Fruit fly (Drosophila melanogaster): ENCODE results near the gene CG34286.

dm6 chr3R:19679832-19680231 lies 35.9 kb downstream of the CG34286 start:
- TF ChIP-seq Dll (optimal IDR thresholded peaks at IDR 0.05) (no peak), usp (GFP tag; optimal IDR thresholded peaks at IDR 0.05) (no peak), EcR (GFP tag; optimal IDR thresholded peaks at IDR 0.05) (no peak), CG8478 (optimal IDR thresholded peaks at IDR 0.05) (no peak)
